ENCODE assay signal across 3 fruit fly cellular contexts in genomic region chrX:267979-268378, dm6.
TF ChIP-seq lines count a peak whose summit lies in the region.

No protein-coding gene starts in this region.

- no peak for TF ChIP-seq CTCF in whole organism, embryonic (GFP tag; optimal IDR thresholded peaks at IDR 0.05; lab: Kevin White, UChicago)

TF ChIP-seq in whole organism, embryonic, 481 proteins besides CTCF, POLR2A, EP300 and RAD21:
- TF ChIP-seq Elba2 (GFP tag; optimal IDR thresholded peaks at IDR 0.05; lab: Kevin White, UChicago) (no peak), oc (tag; optimal IDR thresholded peaks at IDR 0.05; lab: Kevin White, UChicago) (peak; percentile 3)

TF ChIP-seq in whole organism, prepupa, 60 proteins besides CTCF, POLR2A, EP300 and RAD21:
- no peak for TF ChIP-seq Blimp-1 (GFP tag; optimal IDR thresholded peaks at IDR 0.05; lab: Kevin White, UChicago)
- no peak for TF ChIP-seq CG3032 (tag; optimal IDR thresholded peaks at IDR 0.05; lab: Kevin White, UChicago)
- peak; percentile 32 for TF ChIP-seq Eip78C (GFP tag; lab: Kevin White, UChicago)
- TF ChIP-seq CG8119 (GFP tag; IDR thresholded peaks at IDR 0.05; lab: Robert Waterston, UW) = 0 out of 3 replicates have a peak, but pooled peaks have one; percentile 17
TF ChIP-seq in whole organism, prepupa: peak in this region for 2.

TF ChIP-seq in whole organism, pupa, 21 proteins besides CTCF, POLR2A, EP300 and RAD21:
- no peak for TF ChIP-seq D1 (tag; optimal IDR thresholded peaks at IDR 0.05; lab: Kevin White, UChicago)
- 0 out of 3 replicates have a peak, but pooled peaks have one; percentile 9 for TF ChIP-seq CG4496 (GFP tag; IDR thresholded peaks at IDR 0.05; lab: Robert Waterston, UW)
- TF ChIP-seq CG13204 (GFP tag; optimal IDR thresholded peaks at IDR 0.05; lab: Kevin White, UChicago) = no peak
- no peak for TF ChIP-seq CG8301 (tag; optimal IDR thresholded peaks at IDR 0.05; lab: Kevin White, UChicago)
- TF ChIP-seq CG15710 (tag; optimal IDR thresholded peaks at IDR 0.05; lab: Kevin White, UChicago) = no peak
- no peak for TF ChIP-seq rn (GFP tag; IDR thresholded peaks at IDR 0.05; lab: Robert Waterston, UW)
- TF ChIP-seq EcR (GFP tag; optimal IDR thresholded peaks at IDR 0.05; lab: Kevin White, UChicago) = peak; percentile 90
- no peak for TF ChIP-seq Ets98B (GFP tag; IDR thresholded peaks at IDR 0.05; lab: Robert Waterston, UW)
